Worm (Caenorhabditis elegans) whole organism, L4 larva: ENCODE measurements around the gene ver-1.

Source experiments
- D1046.2 ChIP-seq: fragments of 200-800 bp; sonication (Bioruptor generic); IDR thresholded peaks from 2 replicates; pipeline ENCODE4 v1.3.6; 2022; ENCODE audit warnings: missing genetic modification characterization, missing compliant biosample characterization
- F10B5.3 ChIP-seq: sonication (generic microtip); optimal IDR thresholded peaks from 2 replicates; lab custom pipeline; 2016; ENCODE audit warnings: mild to moderate bottlenecking, missing genetic modification characterization, missing compliant biosample characterization
- R02D3.7 ChIP-seq: fragments of 150-350 bp; sonication (generic microtip); optimal IDR thresholded peaks from 3 replicates; lab custom pipeline; 2014; ENCODE audit warnings: missing biosample characterization, missing genetic modification characterization
- T20F7.1 ChIP-seq: fragments of 200-800 bp; sonication (Bioruptor generic); optimal IDR thresholded peaks from 2 replicates; lab custom pipeline; 2018; ENCODE audit warnings: mild to moderate bottlenecking, missing genetic modification characterization, missing compliant biosample characterization
- T26A8.4 ChIP-seq: fragments of 200-800 bp; sonication (Bioruptor generic); IDR thresholded peaks from 2 replicates; pipeline ENCODE4 v1.3.6; 2022; ENCODE audit warnings: missing genetic modification characterization, missing compliant biosample characterization
- Y105C5A.15 ChIP-seq: fragments of 200-800 bp; sonication (Bioruptor generic); IDR thresholded peaks from 2 replicates; pipeline ENCODE4 v1.3.6; 2022; ENCODE audit warnings: missing genetic modification characterization, missing compliant biosample characterization
- ZK337.2 ChIP-seq: fragments of 200-800 bp; sonication (Bioruptor generic); IDR thresholded peaks from 2 replicates; pipeline ENCODE4 v1.3.6; 2022; ENCODE audit warnings: missing genetic modification reagents, missing genetic modification characterization, missing compliant biosample characterization
- aha-1 ChIP-seq: fragments of 150-350 bp; peaks from one replicate; lab custom pipeline; 2014; ENCODE audit warnings: missing biosample characterization, missing genetic modification characterization
- aly-2 ChIP-seq: sonication (generic microtip); optimal IDR thresholded peaks from 2 replicates; lab custom pipeline; 2018; ENCODE audit warnings: missing biosample characterization, missing genetic modification characterization
- ama-1 ChIP-seq: fragments of 150-350 bp; optimal IDR thresholded peaks from 2 replicates; lab custom pipeline; 2014; ENCODE audit warnings: inconsistent platforms, mixed read lengths
- arid-1 ChIP-seq: fragments of 200-800 bp; sonication (Bioruptor generic); conservative IDR thresholded peaks from 2 replicates; pipeline ENCODE4 v1.3.6; 2022; ENCODE audit warnings: missing genetic modification reagents, missing genetic modification characterization, missing compliant biosample characterization
- attf-4 ChIP-seq: sonication (generic microtip); optimal IDR thresholded peaks from 3 replicates; lab custom pipeline; 2017; ENCODE audit warnings: missing biosample characterization, missing genetic modification characterization
- ceh-82 ChIP-seq: sonication (generic microtip); optimal IDR thresholded peaks from 2 replicates; lab custom pipeline; 2017; ENCODE audit warnings: missing biosample characterization, missing genetic modification characterization
- ces-1 ChIP-seq: fragments of 150-350 bp; sonication (generic microtip); optimal IDR thresholded peaks from 4 replicates; lab custom pipeline; 2014; ENCODE audit warnings: missing biosample characterization, missing genetic modification reagents, missing genetic modification characterization
- ctbp-1 ChIP-seq: fragments of 200-800 bp; sonication (Bioruptor generic); IDR thresholded peaks from 2 replicates; pipeline ENCODE4 v1.3.6; 2022; ENCODE audit warnings: missing genetic modification reagents, missing genetic modification characterization, missing compliant biosample characterization
- daf-16 ChIP-seq, 3 experiments: sonication (generic microtip); optimal IDR thresholded peaks; 2 replicates each; lab custom pipeline; 2016 to 2017; ENCODE audit warnings: missing genetic modification characterization in 3 of 3, missing genetic modification reagents in 3 of 3, mild to moderate bottlenecking in 2 of 3, missing compliant biosample characterization in 2 of 3, missing biosample characterization in 1 of 3, moderate library complexity in 1 of 3
- daf-8 ChIP-seq: fragments of 200-800 bp; sonication (Bioruptor generic); IDR thresholded peaks from 2 replicates; pipeline ENCODE4 v1.3.6; 2022; ENCODE audit warnings: missing genetic modification characterization, missing compliant biosample characterization
- dmd-6 ChIP-seq: fragments of 200-800 bp; sonication (Bioruptor generic); IDR thresholded peaks from 2 replicates; pipeline ENCODE4 v1.3.6; 2022; ENCODE audit warnings: missing genetic modification reagents, missing genetic modification characterization, missing compliant biosample characterization
- dve-1 ChIP-seq: sonication (generic microtip); optimal IDR thresholded peaks from 2 replicates; lab custom pipeline; 2017; ENCODE audit warnings: antibody characterized with exemption, mild to moderate bottlenecking, missing genetic modification characterization, missing compliant biosample characterization; ENCODE audit not compliant: insufficient read depth
- egl-43 ChIP-seq: fragments of 200-800 bp; sonication (Bioruptor generic); IDR thresholded peaks from 2 replicates; pipeline ENCODE4 v1.3.6; 2022; ENCODE audit warnings: missing genetic modification reagents, missing genetic modification characterization, missing compliant biosample characterization
- hlh-11 ChIP-seq: fragments of 200-800 bp; sonication (Bioruptor generic); optimal IDR thresholded peaks from 2 replicates; lab custom pipeline; 2018; ENCODE audit warnings: mild to moderate bottlenecking, missing genetic modification characterization, missing compliant biosample characterization
- hmg-1.1 ChIP-seq: fragments of 200-800 bp; sonication (Bioruptor generic); IDR thresholded peaks from 2 replicates; pipeline ENCODE4 v1.3.6; 2022; ENCODE audit warnings: missing genetic modification reagents, missing genetic modification characterization, missing compliant biosample characterization
- lin-13 ChIP-seq: fragments of 150-350 bp; optimal IDR thresholded peaks from 2 replicates; lab custom pipeline; 2014; ENCODE audit warnings: missing biosample characterization, missing genetic modification reagents, missing genetic modification characterization
- lin-15B ChIP-seq: fragments of 150-350 bp; sonication (generic microtip); optimal IDR thresholded peaks from 3 replicates; lab custom pipeline; 2014; ENCODE audit warnings: missing biosample characterization, missing genetic modification characterization
- madf-9 ChIP-seq: fragments of 200-800 bp; sonication (Bioruptor generic); conservative IDR thresholded peaks from 2 replicates; pipeline ENCODE4 v1.3.6; 2022; ENCODE audit warnings: missing genetic modification reagents, missing genetic modification characterization, missing compliant biosample characterization
- mdt-29 ChIP-seq: fragments of 200-800 bp; sonication (Bioruptor generic); IDR thresholded peaks from 2 replicates; pipeline ENCODE4 v1.3.6; 2022; ENCODE audit warnings: missing genetic modification reagents, missing genetic modification characterization, missing compliant biosample characterization
- mes-2 ChIP-seq: sonication (generic microtip); optimal IDR thresholded peaks from 2 replicates; lab custom pipeline; 2016; ENCODE audit warnings: missing genotype, mild to moderate bottlenecking, missing genetic modification characterization, missing compliant biosample characterization; ENCODE audit not compliant: poor library complexity, severe bottlenecking
- mxl-3 ChIP-seq: fragments of 200-800 bp; sonication (Bioruptor generic); optimal IDR thresholded peaks from 2 replicates; lab custom pipeline; 2018; ENCODE audit warnings: mild to moderate bottlenecking, missing genetic modification characterization, missing compliant biosample characterization
- nhr-11 ChIP-seq: fragments of 150-350 bp; optimal IDR thresholded peaks from 2 replicates; lab custom pipeline; 2014; ENCODE audit warnings: missing biosample characterization, missing genetic modification characterization
- nhr-237 ChIP-seq: sonication (generic microtip); optimal IDR thresholded peaks from 2 replicates; lab custom pipeline; 2017; ENCODE audit warnings: missing biosample characterization, missing genetic modification characterization
- nhr-28 ChIP-seq: fragments of 150-350 bp; optimal IDR thresholded peaks from 2 replicates; lab custom pipeline; 2014; ENCODE audit warnings: missing biosample characterization, missing genetic modification characterization
- nhr-48 ChIP-seq: sonication (generic microtip); optimal IDR thresholded peaks from 2 replicates; lab custom pipeline; 2016; ENCODE audit warnings: mild to moderate bottlenecking, missing genetic modification characterization, missing compliant biosample characterization
- pha-4 ChIP-seq, 2 experiments: fragments of 150-350 bp in 1 of 2; fragments of 200-800 bp in 1 of 2; sonication (Bioruptor generic) in 1 of 2; IDR thresholded peaks in 1 of 2; optimal IDR thresholded peaks in 1 of 2; 2 replicates each; pipeline versions ENCODE4 v1.3.6 to Lab custom; 2014 to 2022; ENCODE audit warnings: missing genetic modification characterization in 2 of 2, missing genetic modification reagents in 2 of 2, missing biosample characterization in 1 of 2, missing compliant biosample characterization in 1 of 2
- pqm-1 ChIP-seq: sonication (generic microtip); optimal IDR thresholded peaks from 2 replicates; lab custom pipeline; 2017; ENCODE audit warnings: missing biosample characterization, missing genetic modification characterization
- set-16 ChIP-seq: fragments of 200-800 bp; sonication (Bioruptor generic); IDR thresholded peaks from 2 replicates; pipeline ENCODE4 v1.3.6; 2022; ENCODE audit warnings: missing genetic modification reagents, missing genetic modification characterization, missing compliant biosample characterization
- spr-1 ChIP-seq: sonication (generic microtip); optimal IDR thresholded peaks from 2 replicates; lab custom pipeline; 2016; ENCODE audit warnings: mild to moderate bottlenecking, missing genetic modification characterization, missing compliant biosample characterization
- zag-1 ChIP-seq: fragments of 150-350 bp; optimal IDR thresholded peaks from 2 replicates; lab custom pipeline; 2014; ENCODE audit warnings: missing biosample characterization, missing genetic modification characterization
- zfp-2 ChIP-seq: sonication (generic microtip); optimal IDR thresholded peaks from 2 replicates; lab custom pipeline; 2016; ENCODE audit warnings: mild to moderate bottlenecking, missing genetic modification characterization, missing compliant biosample characterization
- zfp-3 ChIP-seq: fragments of 200-800 bp; sonication (Bioruptor generic); conservative IDR thresholded peaks from 2 replicates; pipeline ENCODE4 v1.3.6; 2022; ENCODE audit warnings: missing genetic modification reagents, missing genetic modification characterization, missing compliant biosample characterization
- ztf-11 ChIP-seq: fragments of 150-350 bp; optimal IDR thresholded peaks from 2 replicates; lab custom pipeline; 2014; ENCODE audit warnings: missing biosample characterization, missing genetic modification characterization

The ver-1 gene

ce11 chrIII:145078-145477, 11.5 kb upstream of the ver-1 start, which contains the start of the genes T17A3.12 and fbxb-83:
T17A3.12 (minus strand) TSS chrIII:145178.
fbxb-83 (minus strand) TSS chrIII:145211.
- TF ChIP-seq spr-1 (tag; lab: Kevin White, UChicago) (no peak), nhr-237 (tag; lab: Kevin White, UChicago) (no peak), ceh-82 (tag; lab: Kevin White, UChicago) (no peak), pha-4 (GFP tag; IDR thresholded peaks at IDR 0.05; lab: Robert Waterston, UW) (no peak), pha-4 (tag; optimal IDR thresholded peaks at IDR 0.05; lab: Kevin White, UChicago) (no peak), ZK337.2 (GFP tag; lab: Robert Waterston, UW) (no peak), daf-8 (GFP tag; lab: Robert Waterston, UW) (no peak), nhr-48 (no peak), zfp-3 (GFP tag; lab: Robert Waterston, UW) (no peak), ces-1 (no peak), mes-2 (tag; lab: Kevin White, UChicago) (no peak), egl-43 (no peak), zfp-2 (no peak), lin-13 (GFP tag; lab: Kevin White, UChicago) (no peak), ztf-11 (tag; lab: Kevin White, UChicago) (no peak), T26A8.4 (GFP tag; lab: Robert Waterston, UW) (no peak), lin-15B (tag; lab: Kevin White, UChicago) (no peak)

ce11 chrIII:146369-146768, 10.3 kb upstream of the ver-1 start, which contains the start of gene fbxb-84:
fbxb-84 (minus strand) TSS chrIII:146469.
- no peak for TF ChIP-seq ctbp-1
- no peak for TF ChIP-seq set-16
- TF ChIP-seq nhr-11 (tag; lab: Kevin White, UChicago) = no peak
- TF ChIP-seq madf-9 (GFP tag; lab: Robert Waterston, UW) = no peak
- TF ChIP-seq, all 104 proteins: peak for 0

- TF ChIP-seq T20F7.1 (GFP tag; lab: Kevin White, UChicago) = peak; percentile 33
- TF ChIP-seq dmd-6 (GFP tag; lab: Robert Waterston, UW) = peak; percentile 34; the same call in 1 of the 2 replicates
- TF ChIP-seq arid-1 (GFP tag; lab: Robert Waterston, UW) = no peak
- TF ChIP-seq aha-1 (tag; lab: Kevin White, UChicago) = no peak
- TF ChIP-seq D1046.2 (GFP tag; lab: Robert Waterston, UW) = no peak
- TF ChIP-seq ama-1 (lab: Kevin White, UChicago) = no peak
- no peak for TF ChIP-seq ZK337.2 (GFP tag; lab: Robert Waterston, UW)
- TF ChIP-seq zag-1 = no peak
- no peak for TF ChIP-seq hmg-1.1 (GFP tag; lab: Robert Waterston, UW)
- TF ChIP-seq nhr-28 (tag; lab: Kevin White, UChicago) = peak; percentile 66
- TF ChIP-seq mxl-3 (GFP tag; lab: Kevin White, UChicago) = no peak
- no peak for TF ChIP-seq mdt-29 (GFP tag; lab: Robert Waterston, UW)
- TF ChIP-seq aly-2 = no peak
- TF ChIP-seq Y105C5A.15 (GFP tag; lab: Robert Waterston, UW) = no peak
- no peak for TF ChIP-seq daf-16 (GFP tag; optimal IDR thresholded peaks at IDR 0.05; lab: Kevin White, UChicago)
- TF ChIP-seq daf-16 (tag; optimal IDR thresholded peaks at IDR 0.05; lab: Kevin White, UChicago) = peak; percentile 46
- peak; percentile 63 for TF ChIP-seq pqm-1
- TF ChIP-seq dve-1 (tag; lab: Kevin White, UChicago) = peak; percentile 66
- no peak for TF ChIP-seq R02D3.7 (tag; lab: Kevin White, UChicago)
- TF ChIP-seq attf-4 (tag; lab: Kevin White, UChicago) = no peak
- peak; percentile 15 for TF ChIP-seq hlh-11 (tag; lab: Kevin White, UChicago)
- no peak for TF ChIP-seq F10B5.3
Measured at ce11 chrIII:147570-148076, 9.0 kb upstream of the ver-1 start, which contains the start of gene sqst-5. sqst-5 (minus strand) TSS chrIII:147620.
